Worm (Caenorhabditis elegans): ENCODE measurements around the gene Y70C5C.1.

ce11 chrV:16694538-16694937 lies 5.5 kb upstream of the Y70C5C.1 start, which contains the start of gene srz-101:
- TF ChIP-seq unc-62 (GFP tag; optimal IDR thresholded peaks at IDR 0.05) (no peak), jun-1 (tag; optimal IDR thresholded peaks at IDR 0.05) (no peak), nhr-12 (tag; optimal IDR thresholded peaks at IDR 0.05) (no peak), nhr-77 (tag; optimal IDR thresholded peaks at IDR 0.05) (no peak), egl-27 (tag; optimal IDR thresholded peaks at IDR 0.05) (no peak), fos-1 (tag; optimal IDR thresholded peaks at IDR 0.05) (no peak), snpc-4 (tag; optimal IDR thresholded peaks at IDR 0.05) (no peak), nhr-11 (tag; optimal IDR thresholded peaks at IDR 0.05) (no peak), nhr-28 (tag; optimal IDR thresholded peaks at IDR 0.05) (no peak), ztf-11 (tag; optimal IDR thresholded peaks at IDR 0.05) (no peak), ceh-16 (tag; optimal IDR thresholded peaks at IDR 0.05) (no peak), skn-1 (tag; optimal IDR thresholded peaks at IDR 0.05) (no peak)

Data from whole organism, L3 larva.